Fruit fly (Drosophila melanogaster) whole organism, embryonic: ENCODE measurements around the gene Send2.

Source experiments
- Asciz ChIP-seq: fragments of 200-800 bp; sonication (Bioruptor generic); optimal IDR thresholded peaks from 2 replicates; lab custom pipeline; 2017; ENCODE audit warnings: missing biosample characterization, mild to moderate bottlenecking, missing genetic modification characterization, missing genetic modification reagents
- Atf-2 ChIP-seq: fragments of 200-800 bp; sonication (Bioruptor generic); optimal IDR thresholded peaks from 2 replicates; lab custom pipeline; 2016; ENCODE audit warnings: missing biosample characterization, missing genetic modification characterization
- Bteb2 ChIP-seq: fragments of 200-800 bp; sonication (Bioruptor generic); optimal IDR thresholded peaks from 2 replicates; lab custom pipeline; 2016; ENCODE audit warnings: missing biosample characterization, missing genetic modification characterization
- CG10147 ChIP-seq: fragments of 200-800 bp; sonication (Bioruptor generic); optimal IDR thresholded peaks from 2 replicates; lab custom pipeline; 2019; ENCODE audit warnings: missing biosample characterization, mild to moderate bottlenecking, missing genetic modification characterization, moderate library complexity
- CG10654 ChIP-seq: fragments of 200-800 bp; sonication (Bioruptor generic); optimal IDR thresholded peaks from 2 replicates; lab custom pipeline; 2016; ENCODE audit warnings: missing biosample characterization, missing genetic modification characterization
- CG11085 ChIP-seq: fragments of 200-800 bp; sonication (Bioruptor generic); IDR thresholded peaks from 2 replicates; pipeline ENCODE4 v1.3.6; 2022; ENCODE audit warnings: missing biosample characterization, missing genetic modification characterization
- CG11504 ChIP-seq: fragments of 200-800 bp; sonication (Bioruptor generic); optimal IDR thresholded peaks from 3 replicates; lab custom pipeline; 2019; ENCODE audit warnings: missing biosample characterization, mild to moderate bottlenecking, missing genetic modification characterization, moderate library complexity
- CG11696 ChIP-seq: fragments of 200-800 bp; sonication (Bioruptor generic); IDR thresholded peaks from 2 replicates; pipeline ENCODE4 v1.3.6; 2022; ENCODE audit warnings: missing biosample characterization, missing genetic modification characterization
- CG12659 ChIP-seq: fragments of 200-800 bp; sonication (Bioruptor generic); optimal IDR thresholded peaks from 3 replicates; lab custom pipeline; 2017; ENCODE audit warnings: mild to moderate bottlenecking, missing biosample characterization, missing genetic modification reagents, missing genetic modification characterization
- CG13123 ChIP-seq: fragments of 200-800 bp; sonication (Bioruptor generic); optimal IDR thresholded peaks from 2 replicates; lab custom pipeline; 2016; ENCODE audit warnings: missing biosample characterization, missing genetic modification characterization
- CG13424 ChIP-seq: fragments of 200-800 bp; sonication (Bioruptor generic); optimal IDR thresholded peaks from 2 replicates; lab custom pipeline; 2019; ENCODE audit warnings: missing biosample characterization, mild to moderate bottlenecking, missing genetic modification characterization, moderate library complexity
- CG14441 ChIP-seq: fragments of 200-800 bp; sonication (Bioruptor generic); IDR thresholded peaks from 2 replicates; pipeline ENCODE4 v1.3.6; 2022; ENCODE audit warnings: missing biosample characterization, missing genetic modification characterization
- CG2116 ChIP-seq: fragments of 200-800 bp; sonication (Bioruptor generic); optimal IDR thresholded peaks from 3 replicates; lab custom pipeline; 2018; ENCODE audit warnings: missing biosample characterization, mild to moderate bottlenecking, missing genetic modification characterization
- CG2199 ChIP-seq: fragments of 200-800 bp; sonication (Bioruptor generic); IDR thresholded peaks from 3 replicates; pipeline ENCODE4 v1.3.6; 2022; ENCODE audit warnings: missing biosample characterization, missing genetic modification characterization
- CG2875 ChIP-seq: fragments of 200-800 bp; sonication (Bioruptor generic); optimal IDR thresholded peaks from 2 replicates; lab custom pipeline; 2017; ENCODE audit warnings: missing biosample characterization, mild to moderate bottlenecking, missing genetic modification characterization, missing genetic modification reagents
- CG30020 ChIP-seq: fragments of 200-800 bp; optimal IDR thresholded peaks from 2 replicates; lab custom pipeline; 2019; ENCODE audit warnings: missing biosample characterization, mild to moderate bottlenecking, missing genetic modification characterization, moderate library complexity
- CG30403 ChIP-seq: fragments of 200-800 bp; sonication (Bioruptor generic); optimal IDR thresholded peaks from 3 replicates; lab custom pipeline; 2016; ENCODE audit warnings: missing biosample characterization, missing genetic modification characterization
- CG34422 ChIP-seq: fragments of 200-800 bp; sonication (Bioruptor generic); IDR thresholded peaks from 3 replicates; pipeline ENCODE4 v1.3.6; 2022; ENCODE audit warnings: missing biosample characterization, missing genetic modification characterization
- CG6683 ChIP-seq: fragments of 200-800 bp; sonication (Bioruptor generic); optimal IDR thresholded peaks from 2 replicates; lab custom pipeline; 2017; ENCODE audit warnings: missing biosample characterization, mild to moderate bottlenecking, missing genetic modification characterization, missing genetic modification reagents
- CG6689 ChIP-seq: fragments of 200-800 bp; sonication (Bioruptor generic); IDR thresholded peaks from 2 replicates; pipeline ENCODE4 v1.3.6; 2022; ENCODE audit warnings: missing biosample characterization, missing genetic modification characterization
- CG6854 ChIP-seq: fragments of 200-800 bp; sonication (Bioruptor generic); optimal IDR thresholded peaks from 3 replicates; lab custom pipeline; 2017; ENCODE audit warnings: missing biosample characterization, mild to moderate bottlenecking, missing genetic modification characterization
- Camta ChIP-seq: fragments of 200-800 bp; sonication (Bioruptor generic); optimal IDR thresholded peaks from 2 replicates; lab custom pipeline; 2016; ENCODE audit warnings: missing biosample characterization, missing genetic modification characterization
- Dad ChIP-seq: fragments of 200-800 bp; sonication (Bioruptor generic); optimal IDR thresholded peaks from 3 replicates; lab custom pipeline; 2016; ENCODE audit warnings: missing biosample characterization, missing genetic modification characterization
- Dip2 ChIP-seq: fragments of 200-800 bp; sonication (Bioruptor generic); IDR thresholded peaks from 2 replicates; pipeline ENCODE4 v1.3.6; 2022; ENCODE audit warnings: missing biosample characterization, missing genetic modification characterization
- H2.0 ChIP-seq: fragments of 200-800 bp; sonication (Bioruptor generic); IDR thresholded peaks from 2 replicates; pipeline ENCODE4 v1.3.6; 2022; ENCODE audit warnings: missing biosample characterization, missing genetic modification characterization
- HLHmδ ChIP-seq: fragments of 200-800 bp; sonication (Bioruptor generic); optimal IDR thresholded peaks from 2 replicates; lab custom pipeline; 2018; ENCODE audit warnings: missing biosample characterization, mild to moderate bottlenecking, missing genetic modification characterization, moderate library complexity
- Hmx ChIP-seq: fragments of 200-800 bp; sonication (Bioruptor generic); optimal IDR thresholded peaks from 2 replicates; lab custom pipeline; 2016; ENCODE audit warnings: missing biosample characterization, missing genetic modification characterization
- MTF-1 ChIP-seq: fragments of 200-800 bp; sonication (Bioruptor generic); optimal IDR thresholded peaks from 2 replicates; lab custom pipeline; 2018; ENCODE audit warnings: missing biosample characterization, mild to moderate bottlenecking, missing genetic modification characterization, borderline replicate concordance
- Max ChIP-seq: fragments of 200-800 bp; sonication (Bioruptor generic); optimal IDR thresholded peaks from 2 replicates; lab custom pipeline; 2016; ENCODE audit warnings: missing biosample characterization, mild to moderate bottlenecking, missing genetic modification characterization
- Med ChIP-seq: fragments of 200-800 bp; sonication (Bioruptor generic); peaks from one replicate; lab custom pipeline; 2016; ENCODE audit warnings: missing biosample characterization, missing genetic modification characterization, mild to moderate bottlenecking, inconsistent platforms, moderate library complexity
- Meics ChIP-seq: fragments of 200-800 bp; sonication (Bioruptor generic); optimal IDR thresholded peaks from 2 replicates; lab custom pipeline; 2017; ENCODE audit warnings: missing biosample characterization, mild to moderate bottlenecking, missing genetic modification characterization
- Six4 ChIP-seq: fragments of 200-800 bp; sonication (Bioruptor generic); optimal IDR thresholded peaks from 2 replicates; lab custom pipeline; 2016; ENCODE audit warnings: missing biosample characterization, missing genetic modification characterization
- Vsx1 ChIP-seq: fragments of 200-800 bp; sonication (Bioruptor generic); optimal IDR thresholded peaks from 2 replicates; lab custom pipeline; 2017; ENCODE audit warnings: missing biosample characterization, mild to moderate bottlenecking, missing genetic modification characterization, missing genetic modification reagents
- ap ChIP-seq: fragments of 200-800 bp; sonication (Bioruptor generic); IDR thresholded peaks from 2 replicates; pipeline ENCODE4 v1.3.6; 2022; ENCODE audit warnings: missing biosample characterization, missing genetic modification characterization
- az2 ChIP-seq: fragments of 200-800 bp; sonication (Bioruptor generic); optimal IDR thresholded peaks from 3 replicates; lab custom pipeline; 2016; ENCODE audit warnings: missing biosample characterization, missing genetic modification characterization
- cas ChIP-seq: fragments of 200-800 bp; sonication (Bioruptor generic); IDR thresholded peaks from 2 replicates; pipeline ENCODE4 v1.3.6; 2022; ENCODE audit warnings: missing biosample characterization, missing genetic modification characterization
- cato ChIP-seq: fragments of 200-800 bp; sonication (Bioruptor generic); optimal IDR thresholded peaks from 2 replicates; lab custom pipeline; 2016; ENCODE audit warnings: missing biosample characterization, missing genetic modification characterization, borderline replicate concordance
- exex ChIP-seq: fragments of 200-800 bp; sonication (Bioruptor generic); optimal IDR thresholded peaks from 4 replicates; lab custom pipeline; 2018; ENCODE audit warnings: missing biosample characterization, mild to moderate bottlenecking, missing genetic modification characterization, moderate library complexity
- fd96Cb ChIP-seq: fragments of 200-800 bp; sonication (Bioruptor generic); optimal IDR thresholded peaks from 2 replicates; lab custom pipeline; 2018; ENCODE audit warnings: missing biosample characterization, mild to moderate bottlenecking, missing genetic modification characterization, moderate library complexity
- gcm2 ChIP-seq: fragments of 200-800 bp; sonication (Bioruptor generic); optimal IDR thresholded peaks from 2 replicates; lab custom pipeline; 2016; ENCODE audit warnings: missing biosample characterization, missing genetic modification characterization
- gsb ChIP-seq: fragments of 200-800 bp; sonication (Bioruptor generic); IDR thresholded peaks from 2 replicates; pipeline ENCODE4 v1.3.6; 2022; ENCODE audit warnings: missing biosample characterization, missing genetic modification characterization
- hth ChIP-seq: fragments of >200 bp; optimal IDR thresholded peaks from 2 replicates; lab custom pipeline; 2017; ENCODE audit warnings: inconsistent platforms
- jigr1 ChIP-seq: fragments of 200-800 bp; sonication (Bioruptor generic); IDR thresholded peaks from 3 replicates; pipeline ENCODE4 v1.3.6; 2022; ENCODE audit warnings: missing biosample characterization, missing genetic modification characterization
- ken ChIP-seq: fragments of 200-800 bp; sonication (Bioruptor generic); IDR thresholded peaks from 3 replicates; pipeline ENCODE4 v1.3.6; 2022; ENCODE audit warnings: missing biosample characterization, missing genetic modification characterization
- ranshi ChIP-seq: fragments of 200-800 bp; sonication (Bioruptor generic); IDR thresholded peaks from 2 replicates; pipeline ENCODE4 v1.3.6; 2022; ENCODE audit warnings: missing biosample characterization, missing genetic modification characterization
- sens ChIP-seq: fragments of 200-800 bp; sonication (Bioruptor generic); peaks from one replicate; lab custom pipeline; 2016; ENCODE audit warnings: missing biosample characterization, missing genetic modification characterization
- so ChIP-seq: fragments of 200-800 bp; sonication (Bioruptor generic); IDR thresholded peaks from 3 replicates; pipeline ENCODE4 v1.3.6; 2022; ENCODE audit warnings: missing biosample characterization, missing genetic modification characterization
- tll ChIP-seq, 2 experiments: fragments of 200-800 bp in 1 of 2; fragments of >200 bp in 1 of 2; sonication (Bioruptor generic) in 1 of 2; optimal IDR thresholded peaks; 2 replicates each; lab custom pipeline; 2017 to 2019; ENCODE audit warnings: missing biosample characterization in 2 of 2, missing genetic modification characterization in 2 of 2, mild to moderate bottlenecking in 1 of 2, moderate library complexity in 1 of 2
- trem ChIP-seq: fragments of 200-800 bp; optimal IDR thresholded peaks from 3 replicates; lab custom pipeline; 2019; ENCODE audit warnings: missing biosample characterization, mild to moderate bottlenecking, missing genetic modification characterization, moderate library complexity
- trh ChIP-seq: fragments of 200-800 bp; sonication (Bioruptor generic); optimal IDR thresholded peaks from 2 replicates; lab custom pipeline; 2016; ENCODE audit warnings: missing biosample characterization, missing genetic modification characterization
- vnd ChIP-seq: fragments of 200-800 bp; sonication (Bioruptor generic); IDR thresholded peaks from 3 replicates; pipeline ENCODE4 v1.3.6; 2022; ENCODE audit warnings: missing biosample characterization, missing genetic modification characterization; ENCODE audit not compliant: partially characterized antibody

Gene Send2

DNA sequence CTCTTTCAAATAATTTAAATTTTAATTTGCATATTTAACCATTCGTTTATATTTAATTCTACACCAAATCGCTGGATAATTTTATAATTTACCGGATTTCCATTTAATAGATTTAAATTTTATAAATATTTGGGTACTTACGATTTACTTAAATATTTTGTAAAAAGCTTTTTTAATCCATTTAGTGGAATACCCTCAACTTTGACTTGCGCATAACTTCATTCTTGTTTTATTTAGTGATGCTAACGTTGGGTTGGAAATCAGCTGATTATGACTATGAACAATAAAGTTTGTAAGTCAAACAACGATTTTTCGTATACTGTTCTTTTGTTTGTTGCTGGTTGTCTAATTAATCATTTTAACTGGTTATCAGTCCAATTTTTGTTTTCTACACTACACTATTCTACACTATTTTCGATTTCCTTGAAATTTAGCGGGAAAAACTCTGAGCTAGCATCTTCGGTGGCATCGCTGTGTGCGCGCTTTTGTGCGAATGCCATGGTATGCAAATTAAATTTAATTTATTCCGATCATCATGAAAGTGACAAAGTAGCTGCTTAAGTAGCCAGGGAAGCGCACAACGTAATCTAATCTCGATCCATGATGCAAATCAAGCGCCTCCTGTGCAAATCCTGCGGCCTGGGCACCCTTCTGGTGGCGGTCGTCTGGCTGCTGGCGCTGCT is 12.4 kb upstream of the Send2 start, which contains the start of gene Pgant35A (continued):
- peak; percentile 57 for TF ChIP-seq CG11504 (tag; lab: Kevin White, UChicago)
- no peak for TF ChIP-seq CG14441 (GFP tag; lab: Robert Waterston, UW)
- TF ChIP-seq cato (GFP tag; lab: Kevin White, UChicago): no peak
- TF ChIP-seq CG34422 (GFP tag; lab: Robert Waterston, UW): no peak
- TF ChIP-seq CG2199 (GFP tag; lab: Robert Waterston, UW): no peak
- TF ChIP-seq CG13123 (GFP tag; lab: Kevin White, UChicago): no peak
- TF ChIP-seq HLHmδ: no peak
- TF ChIP-seq Bteb2: no peak
- TF ChIP-seq CG6689: 0 out of 2 replicates have a peak, but pooled peaks have one; percentile 24
- no peak for TF ChIP-seq Atf-2 (GFP tag; lab: Kevin White, UChicago)
- no peak for TF ChIP-seq tll (GFP tag; optimal IDR thresholded peaks at IDR 0.05; lab: Kevin White, UChicago)
- TF ChIP-seq jigr1 (GFP tag; lab: Robert Waterston, UW): no peak
- TF ChIP-seq exex: peak; percentile 13
- peak; percentile 2 for TF ChIP-seq CG10147
- TF ChIP-seq CG2875: no peak
- TF ChIP-seq CG10654 (GFP tag; lab: Kevin White, UChicago): no peak
- TF ChIP-seq az2: peak; percentile 28
- TF ChIP-seq ken (GFP tag; lab: Robert Waterston, UW): no peak
- peak; percentile 55 for TF ChIP-seq CG12659 (GFP tag; lab: Kevin White, UChicago)
- no peak for TF ChIP-seq vnd (GFP tag; lab: Robert Waterston, UW)
- TF ChIP-seq CG2116 (GFP tag; lab: Kevin White, UChicago): no peak
- TF ChIP-seq CG30020: peak; percentile 60
- no peak for TF ChIP-seq ranshi
- TF ChIP-seq fd96Cb: no peak
- TF ChIP-seq gsb: no peak
- TF ChIP-seq Max: no peak
- no peak for TF ChIP-seq gcm2 (GFP tag; lab: Kevin White, UChicago)
- TF ChIP-seq trem: peak; percentile 38
- TF ChIP-seq Meics (GFP tag; lab: Kevin White, UChicago): peak; percentile 26
- TF ChIP-seq CG11085: no peak
- peak; percentile 55 for TF ChIP-seq sens (GFP tag; lab: Kevin White, UChicago)
- no peak for TF ChIP-seq hth (lab: Kevin White, UChicago)
- no peak for TF ChIP-seq CG6854 (GFP tag; lab: Kevin White, UChicago)
- peak; percentile 54 for TF ChIP-seq CG30403
- peak; percentile 78 for TF ChIP-seq Med (GFP tag; lab: Kevin White, UChicago)
- TF ChIP-seq cas: no peak
- no peak for TF ChIP-seq Asciz (GFP tag; lab: Kevin White, UChicago)
- no peak for TF ChIP-seq Six4 (GFP tag; lab: Kevin White, UChicago)
- no peak for TF ChIP-seq Hmx
- peak; percentile 45 for TF ChIP-seq Vsx1 (GFP tag; lab: Kevin White, UChicago)
- no peak for TF ChIP-seq trh (GFP tag; lab: Kevin White, UChicago)
- no peak for TF ChIP-seq Dip2 (GFP tag; lab: Robert Waterston, UW)
- TF ChIP-seq Dad (GFP tag; lab: Kevin White, UChicago): no peak
- no peak for TF ChIP-seq CG11696 (GFP tag; lab: Robert Waterston, UW)
- TF ChIP-seq MTF-1 (GFP tag; lab: Kevin White, UChicago): no peak
- no peak for TF ChIP-seq so (GFP tag; lab: Robert Waterston, UW)
- TF ChIP-seq ap: no peak
- no peak for TF ChIP-seq Camta
- no peak for TF ChIP-seq CG6683
- no peak for TF ChIP-seq H2.0 (GFP tag; lab: Robert Waterston, UW)
- TF ChIP-seq CG13424: peak; percentile 58
